Fruit fly (Drosophila melanogaster): ENCODE measurements around the gene CG14298.

Gene CG14298

dm6 chr3R:18916715-18917253, 41.5 kb downstream of the CG14298 start (continued):
- TF ChIP-seq CG4707 (GFP tag; optimal IDR thresholded peaks at IDR 0.05) (no peak), Hr51 (GFP tag; optimal IDR thresholded peaks at IDR 0.05) (no peak), CG6813 (GFP tag; optimal IDR thresholded peaks at IDR 0.05) (no peak), CG9609 (GFP tag; optimal IDR thresholded peaks at IDR 0.05) (no peak), vvl (GFP tag; IDR thresholded peaks at IDR 0.05) (peak; percentile 21; the same call in 1 of the 2 replicates), fd96Cb (tag; optimal IDR thresholded peaks at IDR 0.05) (no peak), chn (GFP tag; optimal IDR thresholded peaks at IDR 0.05) (no peak), CG2889 (GFP tag; IDR thresholded peaks at IDR 0.05) (no peak), CG9817 (tag; optimal IDR thresholded peaks at IDR 0.05) (no peak), maf-S (GFP tag; optimal IDR thresholded peaks at IDR 0.05) (no peak), CG8290 (GFP tag; optimal IDR thresholded peaks at IDR 0.05) (no peak), CG8290 (tag; optimal IDR thresholded peaks at IDR 0.05) (peak in 1 of 2 experiments; percentile 25), CG13894 (tag; optimal IDR thresholded peaks at IDR 0.05) (peak; percentile 88), odd (GFP tag; optimal IDR thresholded peaks at IDR 0.05) (peak; percentile 14), Dip3 (GFP tag; optimal IDR thresholded peaks at IDR 0.05) (no peak), ranshi (GFP tag; IDR thresholded peaks at IDR 0.05) (no peak), CG12071 (GFP tag; optimal IDR thresholded peaks at IDR 0.05) (no peak), tap (tag; optimal IDR thresholded peaks at IDR 0.05) (no peak), CG10147 (GFP tag; optimal IDR thresholded peaks at IDR 0.05) (no peak), wek (GFP tag; optimal IDR thresholded peaks at IDR 0.05) (no peak), CG3065 (GFP tag; optimal IDR thresholded peaks at IDR 0.05) (no peak), hb (GFP tag; IDR thresholded peaks at IDR 0.05; ENCODE audit: partially characterized antibody) (no peak), Vsx1 (GFP tag; optimal IDR thresholded peaks at IDR 0.05) (no peak), CG12391 (tag; optimal IDR thresholded peaks at IDR 0.05) (no peak), CG7987 (GFP tag; optimal IDR thresholded peaks at IDR 0.05) (peak; percentile 69), CG9437 (GFP tag; optimal IDR thresholded peaks at IDR 0.05) (no peak), toy (GFP tag; IDR thresholded peaks at IDR 0.05) (no peak), ham (GFP tag; IDR thresholded peaks at IDR 0.05) (no peak), pita (GFP tag; optimal IDR thresholded peaks at IDR 0.05) (no peak), CG7839 (tag; optimal IDR thresholded peaks at IDR 0.05) (no peak), MTF-1 (GFP tag; optimal IDR thresholded peaks at IDR 0.05; ENCODE audit: borderline replicate concordance) (no peak), CG32767 (GFP tag; IDR thresholded peaks at IDR 0.05) (peak; percentile 42; the same call in 1 of the 2 replicates), knrl (GFP tag; IDR thresholded peaks at IDR 0.05; ENCODE audit: partially characterized antibody) (no peak), crol (GFP tag; IDR thresholded peaks at IDR 0.05) (peak; percentile 46; the same call in 1 of the 2 replicates), CG13123 (GFP tag; optimal IDR thresholded peaks at IDR 0.05) (no peak), ATbp (GFP tag; optimal IDR thresholded peaks at IDR 0.05) (no peak), CG7271 (tag; optimal IDR thresholded peaks at IDR 0.05) (no peak), Dll (GFP tag; IDR thresholded peaks at IDR 0.05; ENCODE audit: partially characterized antibody) (no peak), grau (tag; optimal IDR thresholded peaks at IDR 0.05) (peak; percentile 23), Chrac-16 (GFP tag; optimal IDR thresholded peaks at IDR 0.05) (no peak), repo (GFP tag; optimal IDR thresholded peaks at IDR 0.05) (no peak), CG2116 (GFP tag; optimal IDR thresholded peaks at IDR 0.05) (no peak), CG3281 (GFP tag; optimal IDR thresholded peaks at IDR 0.05) (peak; percentile 38), CG7928 (GFP tag; optimal IDR thresholded peaks at IDR 0.05) (no peak), ken (GFP tag; IDR thresholded peaks at IDR 0.05) (no peak), CG2202 (tag; optimal IDR thresholded peaks at IDR 0.05) (no peak), CG7786 (GFP tag; optimal IDR thresholded peaks at IDR 0.05) (no peak), Sox100B (GFP tag; optimal IDR thresholded peaks at IDR 0.05) (no peak), Opbp (GFP tag; IDR thresholded peaks at IDR 0.05; ENCODE audit: partially characterized antibody) (no peak), vfl (GFP tag; optimal IDR thresholded peaks at IDR 0.05) (no peak)
